Fruit fly (Drosophila melanogaster): Measurements from ENCODE around the gene CG12984.
A peak's percentile ranks its signal among the peaks of the same experiment; 100 is the strongest.

Gene CG12984

DNA sequence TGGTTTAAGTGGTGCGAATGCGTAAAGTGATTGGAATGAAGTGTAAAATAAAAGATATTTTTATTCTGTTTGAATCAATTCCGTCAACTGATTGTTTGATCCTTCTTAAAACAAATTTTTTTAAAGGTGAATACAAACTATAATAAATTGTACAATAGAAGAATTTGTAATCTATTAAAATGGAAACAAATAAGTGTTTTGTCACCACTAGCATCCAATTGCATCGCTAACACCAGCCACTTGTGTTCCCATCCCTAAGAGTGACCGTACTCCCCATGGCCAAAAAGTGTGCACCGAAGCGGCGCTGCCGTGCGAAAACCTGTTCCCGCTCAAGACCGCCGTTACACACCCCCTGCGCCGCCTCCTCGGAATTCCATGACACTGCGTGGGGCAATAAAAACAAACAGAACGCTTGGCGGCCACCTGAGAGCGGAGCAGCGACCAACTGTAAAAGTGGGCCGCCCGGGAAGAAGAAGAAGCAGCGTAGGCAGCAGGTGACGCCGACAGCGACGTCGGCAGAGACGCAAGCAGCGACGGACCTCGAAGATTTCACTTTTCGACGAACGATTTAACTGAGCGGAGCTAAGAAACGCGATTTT is 36.3 kb downstream of the CG12984 start, which contains the start of gene Pdss2 (continued):
- TF ChIP-seq ham (GFP tag; IDR thresholded peaks at IDR 0.05) (0 out of 2 replicates have a peak, but pooled peaks have one; percentile 5), scrt (GFP tag; optimal IDR thresholded peaks at IDR 0.05) (peak; percentile 30), hb (GFP tag; IDR thresholded peaks at IDR 0.05; ENCODE audit: partially characterized antibody) (no peak), Nf-YC (tag; optimal IDR thresholded peaks at IDR 0.05) (peak; percentile 68), sqz (GFP tag; optimal IDR thresholded peaks at IDR 0.05) (no peak), vnd (GFP tag; IDR thresholded peaks at IDR 0.05; ENCODE audit: partially characterized antibody) (peak; percentile 56), CG8765 (GFP tag; IDR thresholded peaks at IDR 0.05) (peak; percentile 66; the same call in 1 of the 2 replicates), caup (GFP tag; optimal IDR thresholded peaks at IDR 0.05; ENCODE audit: severe bottlenecking) (peak; percentile 59), CG15601 (tag; optimal IDR thresholded peaks at IDR 0.05) (peak; percentile 20), ap (GFP tag; IDR thresholded peaks at IDR 0.05) (peak; percentile 50), sna (GFP tag; IDR thresholded peaks at IDR 0.05; ENCODE audit: partially characterized antibody) (peak; percentile 86), Elba2 (GFP tag; optimal IDR thresholded peaks at IDR 0.05) (no peak), CG30431 (GFP tag; optimal IDR thresholded peaks at IDR 0.05) (peak; percentile 30), HLH3B (GFP tag; IDR thresholded peaks at IDR 0.05) (peak; percentile 57; the same call in 1 of the 2 replicates), CG7372 (GFP tag; IDR thresholded peaks at IDR 0.05) (peak; percentile 76), cwo (GFP tag; optimal IDR thresholded peaks at IDR 0.05) (peak; percentile 32), H15 (GFP tag; IDR thresholded peaks at IDR 0.05) (peak; percentile 79; the same call in 2 of the 3 replicates), CG2678 (tag; optimal IDR thresholded peaks at IDR 0.05) (peak; percentile 77), CG3995 (GFP tag; optimal IDR thresholded peaks at IDR 0.05) (peak; percentile 36), run (tag; optimal IDR thresholded peaks at IDR 0.05) (peak; percentile 52), lab (GFP tag; optimal IDR thresholded peaks at IDR 0.05) (peak; percentile 83), seq (GFP tag; IDR thresholded peaks at IDR 0.05) (0 out of 2 replicates have a peak, but pooled peaks have one; percentile 46), Fer2 (tag; optimal IDR thresholded peaks at IDR 0.05) (peak; percentile 69), Dip3 (GFP tag; optimal IDR thresholded peaks at IDR 0.05) (peak; percentile 75), Aef1 (GFP tag; IDR thresholded peaks at IDR 0.05) (peak; percentile 78), CG15479 (GFP tag; optimal IDR thresholded peaks at IDR 0.05) (no peak), Lpt (GFP tag; optimal IDR thresholded peaks at IDR 0.05) (no peak), Hand (GFP tag; optimal IDR thresholded peaks at IDR 0.05) (peak; percentile 23), sc (optimal IDR thresholded peaks at IDR 0.05) (no peak), sc (GFP tag; optimal IDR thresholded peaks at IDR 0.05) (peak; percentile 18), tna (GFP tag; IDR thresholded peaks at IDR 0.05; ENCODE audit: partially characterized antibody) (peak; percentile 35; the same call in 1 of the 2 replicates), CG6689 (GFP tag; IDR thresholded peaks at IDR 0.05) (peak; percentile 70), bowl (GFP tag; IDR thresholded peaks at IDR 0.05) (0 out of 2 replicates have a peak, but pooled peaks have one; percentile 14), CG4328 (GFP tag; optimal IDR thresholded peaks at IDR 0.05) (peak; percentile 53), CG10959 (GFP tag; IDR thresholded peaks at IDR 0.05) (peak; percentile 62; the same call in 1 of the 2 replicates), Side (GFP tag; optimal IDR thresholded peaks at IDR 0.05) (peak; percentile 57), jigr1 (GFP tag; IDR thresholded peaks at IDR 0.05) (0 out of 3 replicates have a peak, but pooled peaks have one; percentile 37), dm (GFP tag; optimal IDR thresholded peaks at IDR 0.05) (peak; percentile 81), cas (GFP tag; IDR thresholded peaks at IDR 0.05) (peak; percentile 46; the same call in 1 of the 2 replicates), CG4360 (GFP tag; IDR thresholded peaks at IDR 0.05) (no peak), CG7271 (tag; optimal IDR thresholded peaks at IDR 0.05) (no peak), tx (GFP tag; optimal IDR thresholded peaks at IDR 0.05) (no peak), Lim3 (GFP tag; IDR thresholded peaks at IDR 0.05) (no peak), CG2116 (GFP tag; optimal IDR thresholded peaks at IDR 0.05) (peak; percentile 62), CG12236 (GFP tag; optimal IDR thresholded peaks at IDR 0.05) (peak; percentile 12), CG14710 (tag; optimal IDR thresholded peaks at IDR 0.05) (peak; percentile 89), grn (GFP tag; optimal IDR thresholded peaks at IDR 0.05) (no peak), CG8359 (GFP tag; optimal IDR thresholded peaks at IDR 0.05; ENCODE audit: borderline replicate concordance) (no peak), Spps (tag; optimal IDR thresholded peaks at IDR 0.05) (no peak)
